Fruit fly (Drosophila melanogaster) whole organism, embryonic: ENCODE data around the gene Clbn.
A peak's percentile ranks its signal among the peaks of the same experiment; 100 is the strongest.

ENCODE experiments used
- Atf6 ChIP-seq: fragments of 200-800 bp; sonication (Bioruptor generic); IDR thresholded peaks from 2 replicates; pipeline ENCODE4 v1.3.6; 2022; ENCODE audit warnings: missing biosample characterization, missing genetic modification characterization
- B-H1 ChIP-seq: fragments of 200-800 bp; sonication (Bioruptor generic); IDR thresholded peaks from 3 replicates; pipeline ENCODE4 v1.3.6; 2022; ENCODE audit warnings: missing biosample characterization, missing genetic modification characterization
- Blimp-1 ChIP-seq: fragments of 200-800 bp; sonication (Bioruptor generic); optimal IDR thresholded peaks from 3 replicates; lab custom pipeline; 2018; ENCODE audit warnings: missing biosample characterization, missing genetic modification characterization, mild to moderate bottlenecking, moderate library complexity, missing genetic modification reagents
- CG10267 ChIP-seq: fragments of 200-800 bp; sonication (Bioruptor generic); optimal IDR thresholded peaks from 2 replicates; lab custom pipeline; 2018; ENCODE audit warnings: missing biosample characterization, mild to moderate bottlenecking, missing genetic modification characterization, moderate library complexity
- CG12391 ChIP-seq: fragments of 200-800 bp; sonication (Bioruptor generic); optimal IDR thresholded peaks from 3 replicates; lab custom pipeline; 2018; ENCODE audit warnings: missing biosample characterization, mild to moderate bottlenecking, missing genetic modification characterization, moderate library complexity
- CG12769 ChIP-seq: fragments of 200-800 bp; sonication (Bioruptor generic); optimal IDR thresholded peaks from 2 replicates; lab custom pipeline; 2019; ENCODE audit warnings: missing biosample characterization, mild to moderate bottlenecking, missing genetic modification characterization, moderate library complexity
- CG13424 ChIP-seq: fragments of 200-800 bp; sonication (Bioruptor generic); optimal IDR thresholded peaks from 2 replicates; lab custom pipeline; 2019; ENCODE audit warnings: missing biosample characterization, mild to moderate bottlenecking, missing genetic modification characterization, moderate library complexity
- CG15269 ChIP-seq: fragments of 200-800 bp; sonication (Bioruptor generic); optimal IDR thresholded peaks from 2 replicates; lab custom pipeline; 2018; ENCODE audit warnings: missing biosample characterization, mild to moderate bottlenecking, missing genetic modification characterization, moderate library complexity
- CG15514 ChIP-seq: fragments of 200-800 bp; sonication (Bioruptor generic); optimal IDR thresholded peaks from 3 replicates; lab custom pipeline; 2017; ENCODE audit warnings: missing biosample characterization, missing genetic modification characterization, mild to moderate bottlenecking, moderate library complexity, missing genetic modification reagents
- CG15696 ChIP-seq: fragments of 200-800 bp; sonication (Bioruptor generic); optimal IDR thresholded peaks from 2 replicates; lab custom pipeline; 2019; ENCODE audit warnings: missing biosample characterization, mild to moderate bottlenecking, missing genetic modification characterization, moderate library complexity
- CG18764 ChIP-seq: fragments of 200-800 bp; sonication (Bioruptor generic); optimal IDR thresholded peaks from 3 replicates; lab custom pipeline; 2016; ENCODE audit warnings: missing biosample characterization, missing genetic modification characterization
- CG33213 ChIP-seq: fragments of 200-800 bp; sonication (Bioruptor generic); optimal IDR thresholded peaks from 3 replicates; lab custom pipeline; 2016; ENCODE audit warnings: missing biosample characterization, missing genetic modification characterization
- CG33557 ChIP-seq: fragments of 200-800 bp; sonication (Bioruptor generic); optimal IDR thresholded peaks from 2 replicates; lab custom pipeline; 2019; ENCODE audit warnings: missing biosample characterization, mild to moderate bottlenecking, missing genetic modification characterization, moderate library complexity
- CG34376 ChIP-seq: fragments of 200-800 bp; sonication (Bioruptor generic); optimal IDR thresholded peaks from 2 replicates; lab custom pipeline; 2018; ENCODE audit warnings: missing biosample characterization, mild to moderate bottlenecking, missing genetic modification characterization
- CG6683 ChIP-seq: fragments of 200-800 bp; sonication (Bioruptor generic); optimal IDR thresholded peaks from 2 replicates; lab custom pipeline; 2017; ENCODE audit warnings: missing biosample characterization, mild to moderate bottlenecking, missing genetic modification characterization, missing genetic modification reagents
- CG6689 ChIP-seq: fragments of 200-800 bp; sonication (Bioruptor generic); IDR thresholded peaks from 2 replicates; pipeline ENCODE4 v1.3.6; 2022; ENCODE audit warnings: missing biosample characterization, missing genetic modification characterization
- CG6791 ChIP-seq: fragments of 200-800 bp; sonication (Bioruptor generic); IDR thresholded peaks from 3 replicates; pipeline ENCODE4 v1.3.6; 2022; ENCODE audit warnings: missing biosample characterization, missing genetic modification characterization; ENCODE audit not compliant: partially characterized antibody
- CG6813 ChIP-seq: fragments of 200-800 bp; sonication (Bioruptor generic); optimal IDR thresholded peaks from 2 replicates; lab custom pipeline; 2017; ENCODE audit warnings: missing biosample characterization, missing genetic modification characterization, mild to moderate bottlenecking, moderate library complexity, missing genetic modification reagents
- CG7839 ChIP-seq: fragments of 200-800 bp; sonication (Bioruptor generic); optimal IDR thresholded peaks from 3 replicates; lab custom pipeline; 2018; ENCODE audit warnings: missing biosample characterization, mild to moderate bottlenecking, missing genetic modification characterization, moderate library complexity
- CG8290 ChIP-seq, 3 experiments: fragments of 200-800 bp; sonication (Bioruptor generic); optimal IDR thresholded peaks; 2 replicates each; lab custom pipeline; 2016 to 2019; ENCODE audit warnings: missing biosample characterization in 3 of 3, missing genetic modification characterization in 3 of 3, mild to moderate bottlenecking in 2 of 3, moderate library complexity in 1 of 3
- CG8944 ChIP-seq: fragments of 200-800 bp; sonication (Bioruptor generic); optimal IDR thresholded peaks from 3 replicates; lab custom pipeline; 2016; ENCODE audit warnings: missing biosample characterization, missing genetic modification characterization
- Chrac-16 ChIP-seq: fragments of 200-800 bp; sonication (Bioruptor generic); optimal IDR thresholded peaks from 3 replicates; lab custom pipeline; 2016; ENCODE audit warnings: missing biosample characterization, missing genetic modification characterization
- CoRest ChIP-seq: fragments of 200-800 bp; sonication (Bioruptor generic); optimal IDR thresholded peaks from 3 replicates; lab custom pipeline; 2018; ENCODE audit warnings: missing biosample characterization, mild to moderate bottlenecking, missing genetic modification characterization, moderate library complexity
- CrebB ChIP-seq: fragments of 200-800 bp; sonication (Bioruptor generic); optimal IDR thresholded peaks from 3 replicates; lab custom pipeline; 2018; ENCODE audit warnings: missing biosample characterization, mild to moderate bottlenecking, missing genetic modification characterization
- D19A ChIP-seq: fragments of 200-800 bp; optimal IDR thresholded peaks from 3 replicates; lab custom pipeline; 2019; ENCODE audit warnings: missing biosample characterization, mild to moderate bottlenecking, missing genetic modification characterization, moderate library complexity
- Dll ChIP-seq: fragments of 200-800 bp; sonication (Bioruptor generic); IDR thresholded peaks from 4 replicates; pipeline ENCODE4 v1.3.6; 2022; ENCODE audit warnings: missing biosample characterization, missing genetic modification characterization; ENCODE audit not compliant: partially characterized antibody
- Doc2 ChIP-seq: fragments of 200-800 bp; sonication (Bioruptor generic); IDR thresholded peaks from 2 replicates; pipeline ENCODE4 v1.3.6; 2022; ENCODE audit warnings: missing biosample characterization, missing genetic modification characterization
- Hmr ChIP-seq: fragments of 200-800 bp; sonication (Bioruptor generic); optimal IDR thresholded peaks from 3 replicates; lab custom pipeline; 2017; ENCODE audit warnings: mild to moderate bottlenecking, missing biosample characterization, missing genetic modification reagents, missing genetic modification characterization
- Med ChIP-seq: fragments of 200-800 bp; sonication (Bioruptor generic); peaks from one replicate; lab custom pipeline; 2016; ENCODE audit warnings: missing biosample characterization, missing genetic modification characterization, mild to moderate bottlenecking, inconsistent platforms, moderate library complexity
- Ptx1 ChIP-seq: fragments of 200-800 bp; sonication (Bioruptor generic); IDR thresholded peaks from 2 replicates; pipeline ENCODE4 v1.3.6; 2022; ENCODE audit warnings: missing biosample characterization, missing genetic modification characterization
- Xbp1 ChIP-seq: fragments of 200-800 bp; sonication (Bioruptor generic); optimal IDR thresholded peaks from 3 replicates; lab custom pipeline; 2016; ENCODE audit warnings: missing biosample characterization, mild to moderate bottlenecking, missing genetic modification characterization
- abd-A ChIP-seq: fragments of 200-800 bp; sonication (Bioruptor generic); optimal IDR thresholded peaks from 3 replicates; lab custom pipeline; 2019; ENCODE audit warnings: missing biosample characterization, mild to moderate bottlenecking, missing genetic modification characterization, moderate library complexity
- bab2 ChIP-seq: fragments of 200-800 bp; sonication (Bioruptor generic); optimal IDR thresholded peaks from 2 replicates; lab custom pipeline; 2016; ENCODE audit warnings: missing biosample characterization, missing genetic modification characterization
- bigmax ChIP-seq: fragments of 200-800 bp; sonication (Bioruptor generic); optimal IDR thresholded peaks from 2 replicates; lab custom pipeline; 2018; ENCODE audit warnings: missing biosample characterization, mild to moderate bottlenecking, missing genetic modification characterization
- crp ChIP-seq, 2 experiments: fragments of 200-800 bp; sonication (Bioruptor generic); optimal IDR thresholded peaks; 2 replicates in 1 of 2; 3 replicates in 1 of 2; lab custom pipeline; 2017; ENCODE audit warnings: missing biosample characterization in 2 of 2, missing genetic modification characterization in 2 of 2, mild to moderate bottlenecking in 1 of 2, moderate library complexity in 1 of 2
- dan ChIP-seq: fragments of 200-800 bp; sonication (Bioruptor generic); IDR thresholded peaks from 2 replicates; pipeline ENCODE4 v1.3.6; 2022; ENCODE audit warnings: missing biosample characterization, missing genetic modification characterization
- ftz-f1 ChIP-seq: fragments of 200-800 bp; sonication (Bioruptor generic); optimal IDR thresholded peaks from 2 replicates; lab custom pipeline; 2016; ENCODE audit warnings: missing biosample characterization, missing genetic modification characterization
- gcm ChIP-seq: fragments of 200-800 bp; sonication (Bioruptor generic); optimal IDR thresholded peaks from 2 replicates; lab custom pipeline; 2019; ENCODE audit warnings: missing biosample characterization, mild to moderate bottlenecking, missing genetic modification characterization, moderate library complexity
- gro ChIP-seq: fragments of 200-800 bp; sonication (Bioruptor generic); optimal IDR thresholded peaks from 2 replicates; lab custom pipeline; 2016; ENCODE audit warnings: missing biosample characterization, missing genetic modification characterization
- maf-S ChIP-seq: fragments of 200-800 bp; sonication (Bioruptor generic); optimal IDR thresholded peaks from 2 replicates; lab custom pipeline; 2016; ENCODE audit warnings: missing biosample characterization, missing genetic modification characterization
- otp ChIP-seq: fragments of 200-800 bp; sonication (Bioruptor generic); IDR thresholded peaks from 3 replicates; pipeline ENCODE4, ENCODE4 v1.3.6; 2022; ENCODE audit warnings: missing biosample characterization, missing genetic modification characterization
- pfk ChIP-seq: fragments of 200-800 bp; sonication (Bioruptor generic); optimal IDR thresholded peaks from 2 replicates; lab custom pipeline; 2018; ENCODE audit warnings: missing biosample characterization, mild to moderate bottlenecking, missing genetic modification characterization, moderate library complexity
- sim ChIP-seq: fragments of 200-800 bp; sonication (Bioruptor generic); IDR thresholded peaks from 2 replicates; pipeline ENCODE4 v1.3.6; 2022; ENCODE audit warnings: missing biosample characterization, missing genetic modification characterization
- so ChIP-seq: fragments of 200-800 bp; sonication (Bioruptor generic); IDR thresholded peaks from 3 replicates; pipeline ENCODE4 v1.3.6; 2022; ENCODE audit warnings: missing biosample characterization, missing genetic modification characterization
- sob ChIP-seq: fragments of 200-800 bp; sonication (Bioruptor generic); IDR thresholded peaks from 2 replicates; pipeline ENCODE4 v1.3.6; 2022; ENCODE audit warnings: missing biosample characterization, missing genetic modification characterization
- sqz ChIP-seq: fragments of 200-800 bp; sonication (Bioruptor generic); optimal IDR thresholded peaks from 3 replicates; lab custom pipeline; 2018; ENCODE audit warnings: missing biosample characterization, mild to moderate bottlenecking, missing genetic modification characterization
- tna ChIP-seq: fragments of 200-800 bp; sonication (Bioruptor generic); IDR thresholded peaks from 2 replicates; pipeline ENCODE4 v1.3.6; 2022; ENCODE audit warnings: missing biosample characterization, missing genetic modification characterization; ENCODE audit not compliant: partially characterized antibody
- tx ChIP-seq: fragments of 200-800 bp; sonication (Bioruptor generic); optimal IDR thresholded peaks from 2 replicates; lab custom pipeline; 2016; ENCODE audit warnings: missing biosample characterization, missing genetic modification characterization

Clbn gene

dm6 chr3R:25167407-25168191 lies 40.3 kb downstream of the Clbn start (continued):
- TF ChIP-seq Med (peak; percentile 31), CG12769 (no peak), gro (GFP tag; lab: Kevin White, UChicago) (no peak), Atf6 (GFP tag; lab: Robert Waterston, UW) (no peak), otp (GFP tag; lab: Robert Waterston, UW) (no peak), CG8290 (GFP tag; optimal IDR thresholded peaks at IDR 0.05; lab: Kevin White, UChicago) (no peak), CG8290 (tag; optimal IDR thresholded peaks at IDR 0.05; lab: Kevin White, UChicago) (no peak), maf-S (GFP tag; lab: Kevin White, UChicago) (no peak), Doc2 (no peak), CG8944 (no peak), tna (no peak), CG6683 (no peak), dan (GFP tag; lab: Robert Waterston, UW) (no peak), ftz-f1 (no peak), CoRest (tag; lab: Kevin White, UChicago) (peak; percentile 29), B-H1 (no peak), CrebB (tag; lab: Kevin White, UChicago) (no peak), CG34376 (no peak), CG33557 (GFP tag; lab: Kevin White, UChicago) (no peak), CG15696 (no peak), CG13424 (tag; lab: Kevin White, UChicago) (peak; percentile 16), CG6791 (GFP tag; lab: Robert Waterston, UW) (no peak), bab2 (GFP tag; lab: Kevin White, UChicago) (no peak), Dll (no peak), Xbp1 (no peak), CG18764 (GFP tag; lab: Kevin White, UChicago) (no peak), CG7839 (tag; lab: Kevin White, UChicago) (peak; percentile 43), CG15269 (peak; percentile 9), gcm (GFP tag; lab: Kevin White, UChicago) (no peak), CG6689 (no peak), bigmax (GFP tag; lab: Kevin White, UChicago) (no peak), tx (GFP tag; lab: Kevin White, UChicago) (no peak), Blimp-1 (no peak), Hmr (GFP tag; lab: Kevin White, UChicago) (peak; percentile 29), CG12391 (tag; lab: Kevin White, UChicago) (no peak), so (GFP tag; lab: Robert Waterston, UW) (no peak), sim (GFP tag; lab: Robert Waterston, UW) (no peak), abd-A (peak; percentile 68), CG6813 (no peak), Chrac-16 (no peak), CG33213 (GFP tag; lab: Kevin White, UChicago) (no peak), Ptx1 (GFP tag; lab: Robert Waterston, UW) (no peak), sqz (GFP tag; lab: Kevin White, UChicago) (no peak), pfk (no peak), CG15514 (no peak), sob (GFP tag; lab: Robert Waterston, UW) (no peak), crp (GFP tag; optimal IDR thresholded peaks at IDR 0.05; lab: Kevin White, UChicago) (no peak), D19A (no peak), CG10267 (no peak)
